Worm (Caenorhabditis elegans) whole organism, young adult: ENCODE data around the gene glb-5.
A peak's percentile ranks its signal among the peaks of the same experiment; 100 is the strongest.

Source experiments
- B0261.1 ChIP-seq: sonication (generic microtip); optimal IDR thresholded peaks from 2 replicates; lab custom pipeline; 2016; ENCODE audit warnings: mild to moderate bottlenecking, missing genetic modification characterization, moderate library complexity, missing compliant biosample characterization
- B0336.3 ChIP-seq: fragments of 200-800 bp; sonication (Bioruptor generic); IDR thresholded peaks from 2 replicates; pipeline ENCODE4 v1.3.6; 2022; ENCODE audit warnings: missing genetic modification characterization, missing compliant biosample characterization
- C06A6.2 ChIP-seq: fragments of 200-800 bp; sonication (Bioruptor generic); conservative IDR thresholded peaks from 2 replicates; pipeline ENCODE4 v1.3.6; 2022; ENCODE audit warnings: missing genetic modification characterization, missing compliant biosample characterization
- F10E7.11 ChIP-seq: sonication (generic microtip); optimal IDR thresholded peaks from 2 replicates; lab custom pipeline; 2017; ENCODE audit warnings: mild to moderate bottlenecking, missing genetic modification characterization, moderate library complexity, missing compliant biosample characterization
- F22D6.2 ChIP-seq: sonication (generic microtip); optimal IDR thresholded peaks from 2 replicates; lab custom pipeline; 2016; ENCODE audit warnings: mild to moderate bottlenecking, missing genetic modification characterization, missing compliant biosample characterization
- F23B12.7 ChIP-seq: sonication (generic microtip); optimal IDR thresholded peaks from 2 replicates; lab custom pipeline; 2017; ENCODE audit warnings: missing genetic modification characterization, mild to moderate bottlenecking, missing compliant biosample characterization, antibody characterized with exemption, moderate library complexity; ENCODE audit not compliant: insufficient read depth
- F33H1.4 ChIP-seq: fragments of 200-800 bp; sonication (Bioruptor generic); IDR thresholded peaks from 2 replicates; pipeline ENCODE4 v1.3.6; 2022; ENCODE audit warnings: missing genetic modification reagents, missing genetic modification characterization, missing compliant biosample characterization
- F39B2.1 ChIP-seq: fragments of 200-800 bp; sonication (Bioruptor generic); IDR thresholded peaks from 2 replicates; pipeline ENCODE4 v1.3.6; 2022; ENCODE audit warnings: missing genetic modification reagents, missing genetic modification characterization, missing compliant biosample characterization
- F49E8.2 ChIP-seq: sonication (generic microtip); optimal IDR thresholded peaks from 3 replicates; lab custom pipeline; 2017; ENCODE audit warnings: missing genetic modification characterization, mild to moderate bottlenecking, missing compliant biosample characterization, antibody characterized with exemption, moderate library complexity; ENCODE audit not compliant: insufficient read depth
- F57A8.1 ChIP-seq: fragments of 200-800 bp; sonication (Bioruptor generic); optimal IDR thresholded peaks from 2 replicates; lab custom pipeline; 2018; ENCODE audit warnings: mild to moderate bottlenecking, missing genetic modification characterization, moderate library complexity, missing compliant biosample characterization
- K12H6.12 ChIP-seq: fragments of 200-800 bp; sonication (Bioruptor generic); optimal IDR thresholded peaks from 2 replicates; lab custom pipeline; 2018; ENCODE audit warnings: mild to moderate bottlenecking, missing genetic modification characterization, missing compliant biosample characterization
- Y56A3A.18 ChIP-seq: fragments of 200-800 bp; sonication (Bioruptor generic); IDR thresholded peaks from 2 replicates; pipeline ENCODE4 v1.3.6; 2022; ENCODE audit warnings: missing genetic modification reagents, missing genetic modification characterization, missing compliant biosample characterization
- Y79H2A.3 ChIP-seq: fragments of 200-800 bp; sonication (Bioruptor generic); conservative IDR thresholded peaks from 2 replicates; pipeline ENCODE4 v1.3.6; 2022; ENCODE audit warnings: missing genetic modification reagents, missing genetic modification characterization, missing compliant biosample characterization
- ZK185.1 ChIP-seq: sonication (generic microtip); optimal IDR thresholded peaks from 2 replicates; lab custom pipeline; 2016; ENCODE audit warnings: mild to moderate bottlenecking, missing genetic modification characterization, missing compliant biosample characterization; ENCODE audit not compliant: poor library complexity, severe bottlenecking
- akir-1 ChIP-seq: fragments of 200-800 bp; sonication (Bioruptor generic); optimal IDR thresholded peaks from 2 replicates; lab custom pipeline; 2018; ENCODE audit warnings: mild to moderate bottlenecking, missing genetic modification characterization, moderate library complexity, missing compliant biosample characterization
- ama-1 ChIP-seq, 3 experiments: fragments of 150-350 bp in 1 of 3; sonication (generic microtip) in 2 of 3; optimal IDR thresholded peaks; 2 replicates each; lab custom pipeline; 2014 to 2018; ENCODE audit warnings: missing biosample characterization in 2 of 3, missing genetic modification characterization in 2 of 3, missing genetic modification reagents in 2 of 3
- aptf-3 ChIP-seq: fragments of 200-800 bp; sonication (Bioruptor generic); IDR thresholded peaks from 2 replicates; pipeline ENCODE4 v1.3.6; 2022; ENCODE audit warnings: missing genetic modification characterization, missing compliant biosample characterization
- athp-1 ChIP-seq: sonication (generic microtip); optimal IDR thresholded peaks from 2 replicates; lab custom pipeline; 2017; ENCODE audit warnings: mild to moderate bottlenecking, missing genetic modification characterization, missing compliant biosample characterization
- attf-5 ChIP-seq: fragments of 200-800 bp; sonication (Bioruptor generic); optimal IDR thresholded peaks from 2 replicates; lab custom pipeline; 2018; ENCODE audit warnings: mild to moderate bottlenecking, missing genetic modification characterization, missing compliant biosample characterization
- attf-6 ChIP-seq: fragments of 200-800 bp; sonication (Bioruptor generic); IDR thresholded peaks from 2 replicates; pipeline ENCODE4 v1.3.6; 2022; ENCODE audit warnings: missing genetic modification reagents, missing genetic modification characterization, missing compliant biosample characterization
- ccch-3 ChIP-seq: fragments of 200-800 bp; sonication (Bioruptor generic); optimal IDR thresholded peaks from 2 replicates; lab custom pipeline; 2018; ENCODE audit warnings: mild to moderate bottlenecking, missing genetic modification characterization, missing compliant biosample characterization
- ceh-79 ChIP-seq: sonication (generic microtip); optimal IDR thresholded peaks from 2 replicates; lab custom pipeline; 2017; ENCODE audit warnings: mild to moderate bottlenecking, missing genetic modification characterization, missing compliant biosample characterization
- chd-7 ChIP-seq: sonication (generic microtip); optimal IDR thresholded peaks from 2 replicates; lab custom pipeline; 2016; ENCODE audit warnings: mild to moderate bottlenecking, missing genetic modification characterization, moderate library complexity, missing compliant biosample characterization
- die-1 ChIP-seq: sonication (generic microtip); optimal IDR thresholded peaks from 2 replicates; lab custom pipeline; 2016; ENCODE audit warnings: missing genotype, mild to moderate bottlenecking, missing genetic modification characterization, missing compliant biosample characterization
- efl-1 ChIP-seq: fragments of 150-350 bp; optimal IDR thresholded peaks from 2 replicates; lab custom pipeline; 2014; ENCODE audit warnings: missing biosample characterization, missing genetic modification reagents, missing genetic modification characterization
- egl-18 ChIP-seq: fragments of 200-800 bp; sonication (Bioruptor generic); IDR thresholded peaks from 2 replicates; pipeline ENCODE4 v1.3.6; 2022; ENCODE audit warnings: missing genetic modification reagents, missing genetic modification characterization, missing compliant biosample characterization
- ekl-4 ChIP-seq: fragments of 200-800 bp; sonication (Bioruptor generic); IDR thresholded peaks from 2 replicates; pipeline ENCODE4 v1.3.6; 2022; ENCODE audit warnings: missing genetic modification reagents, missing genetic modification characterization, missing compliant biosample characterization
- fkh-3 ChIP-seq: sonication (generic microtip); optimal IDR thresholded peaks from 2 replicates; lab custom pipeline; 2016; ENCODE audit warnings: mild to moderate bottlenecking, missing genetic modification characterization, missing compliant biosample characterization
- hlh-12 ChIP-seq: sonication (generic microtip); optimal IDR thresholded peaks from 2 replicates; lab custom pipeline; 2016; ENCODE audit warnings: missing genetic modification characterization, missing compliant biosample characterization
- hmg-1.2 ChIP-seq: fragments of 200-800 bp; sonication (Bioruptor generic); IDR thresholded peaks from 2 replicates; pipeline ENCODE4 v1.3.6; 2022; ENCODE audit warnings: missing genetic modification reagents, missing genetic modification characterization, missing compliant biosample characterization
- hsf-1 ChIP-seq: fragments of 200-800 bp; sonication (Bioruptor generic); IDR thresholded peaks from 2 replicates; pipeline ENCODE4 v1.3.6; 2022; ENCODE audit warnings: missing genetic modification reagents, missing genetic modification characterization, missing compliant biosample characterization
- lag-1 ChIP-seq: fragments of 200-800 bp; sonication (Bioruptor generic); IDR thresholded peaks from 2 replicates; pipeline ENCODE4 v1.3.6; 2022; ENCODE audit warnings: missing genetic modification reagents, missing genetic modification characterization, missing compliant biosample characterization
- let-607 ChIP-seq, 2 experiments: fragments of 200-800 bp in 1 of 2; sonication (Bioruptor generic) in 1 of 2; sonication (generic microtip) in 1 of 2; optimal IDR thresholded peaks; 2 replicates each; lab custom pipeline; 2016 to 2018; ENCODE audit warnings: mild to moderate bottlenecking in 2 of 2, missing compliant biosample characterization in 2 of 2, missing genetic modification characterization in 2 of 2, moderate library complexity in 2 of 2, missing genotype in 1 of 2
- lin-35 ChIP-seq, 3 experiments: fragments of 150-350 bp in 2 of 3; sonication (generic microtip) in 1 of 3; optimal IDR thresholded peaks; 2 replicates each; lab custom pipeline; 2014 to 2018; ENCODE audit warnings: missing biosample characterization in 3 of 3, missing genetic modification characterization in 3 of 3, missing genetic modification reagents in 3 of 3
- lin-40 ChIP-seq: sonication (generic microtip); optimal IDR thresholded peaks from 2 replicates; lab custom pipeline; 2016; ENCODE audit warnings: missing genetic modification characterization, mild to moderate bottlenecking, missing compliant biosample characterization, missing genotype, missing genetic modification reagents
- madf-6 ChIP-seq: fragments of 200-800 bp; sonication (Bioruptor generic); IDR thresholded peaks from 2 replicates; pipeline ENCODE4 v1.3.6; 2022; ENCODE audit warnings: missing genetic modification reagents, missing genetic modification characterization, missing compliant biosample characterization
- madf-8 ChIP-seq: fragments of 200-800 bp; sonication (Bioruptor generic); conservative IDR thresholded peaks from 2 replicates; pipeline ENCODE4 v1.3.6; 2022; ENCODE audit warnings: missing genetic modification reagents, missing genetic modification characterization, missing compliant biosample characterization
- mel-28 ChIP-seq: sonication (generic microtip); optimal IDR thresholded peaks from 2 replicates; lab custom pipeline; 2016; ENCODE audit warnings: borderline replicate concordance, mild to moderate bottlenecking, missing genetic modification characterization, missing compliant biosample characterization
- nfya-2 ChIP-seq: fragments of 200-800 bp; sonication (Bioruptor generic); IDR thresholded peaks from 2 replicates; pipeline ENCODE4 v1.3.6; 2022; ENCODE audit warnings: missing genetic modification reagents, missing genetic modification characterization, missing compliant biosample characterization
- nfyb-1 ChIP-seq: fragments of 200-800 bp; sonication (Bioruptor generic); IDR thresholded peaks from 2 replicates; pipeline ENCODE4 v1.3.6; 2022; ENCODE audit warnings: missing genetic modification reagents, missing genetic modification characterization, missing compliant biosample characterization
- pbrm-1 ChIP-seq: fragments of 200-800 bp; sonication (Bioruptor generic); IDR thresholded peaks from 2 replicates; pipeline ENCODE4 v1.3.6; 2022; ENCODE audit warnings: missing genetic modification reagents, missing genetic modification characterization, missing compliant biosample characterization
- repo-1 ChIP-seq: sonication (generic microtip); optimal IDR thresholded peaks from 2 replicates; lab custom pipeline; 2017; ENCODE audit warnings: mild to moderate bottlenecking, missing genetic modification characterization, missing compliant biosample characterization
- sea-2 ChIP-seq: fragments of 200-800 bp; sonication (Bioruptor generic); IDR thresholded peaks from 2 replicates; pipeline ENCODE4 v1.3.6; 2022; ENCODE audit warnings: missing genetic modification characterization, missing compliant biosample characterization
- snpc-1.1 ChIP-seq: sonication (generic microtip); optimal IDR thresholded peaks from 2 replicates; lab custom pipeline; 2017; ENCODE audit warnings: missing genetic modification characterization, mild to moderate bottlenecking, missing compliant biosample characterization, antibody characterized with exemption, moderate library complexity, missing genotype, missing genetic modification reagents; ENCODE audit not compliant: insufficient read depth
- unc-130 ChIP-seq: sonication (generic microtip); optimal IDR thresholded peaks from 2 replicates; lab custom pipeline; 2016; ENCODE audit warnings: missing genetic modification reagents, missing genetic modification characterization, missing compliant biosample characterization
- zim-3 ChIP-seq: sonication (generic microtip); optimal IDR thresholded peaks from 2 replicates; lab custom pipeline; 2017; ENCODE audit warnings: mild to moderate bottlenecking, missing genetic modification characterization, moderate library complexity, missing compliant biosample characterization
- ztf-25 ChIP-seq: fragments of 200-800 bp; sonication (Bioruptor generic); IDR thresholded peaks from 2 replicates; pipeline ENCODE4 v1.3.6; 2022; ENCODE audit warnings: missing genetic modification reagents, missing genetic modification characterization, missing compliant biosample characterization
- ztf-3 ChIP-seq: fragments of 200-800 bp; sonication (Bioruptor generic); optimal IDR thresholded peaks from 2 replicates; lab custom pipeline; 2018; ENCODE audit warnings: mild to moderate bottlenecking, missing genetic modification characterization, missing compliant biosample characterization

The glb-5 gene

ce11 chrV:5587955-5588354 lies 29.3 kb downstream of the glb-5 start (continued):
- TF ChIP-seq unc-130 = no peak
- TF ChIP-seq lin-35 (GFP tag; optimal IDR thresholded peaks at IDR 0.05; lab: Kevin White, UChicago) = no peak
- TF ChIP-seq mel-28 (tag; lab: Kevin White, UChicago) = no peak
- no peak for TF ChIP-seq nfya-2
- peak; percentile 87 for TF ChIP-seq snpc-1.1
- TF ChIP-seq hmg-1.2 (GFP tag; lab: Robert Waterston, UW) = peak; percentile 39
- peak; percentile 30; the same call in 1 of the 2 replicates for TF ChIP-seq F33H1.4
- no peak for TF ChIP-seq F23B12.7 (tag; lab: Kevin White, UChicago)
- no peak for TF ChIP-seq attf-5 (GFP tag; lab: Kevin White, UChicago)
- peak; percentile 79 for TF ChIP-seq madf-6 (GFP tag; lab: Robert Waterston, UW)
- TF ChIP-seq attf-6 (GFP tag; lab: Robert Waterston, UW) = 0 out of 2 replicates have a peak, but pooled peaks have one; percentile 51
- TF ChIP-seq K12H6.12 = no peak
- TF ChIP-seq lin-40 (tag; lab: Kevin White, UChicago) = no peak
- no peak for TF ChIP-seq ekl-4 (GFP tag; lab: Robert Waterston, UW)
- 0 out of 2 replicates have a peak, but pooled peaks have one; percentile 11 for TF ChIP-seq hsf-1 (GFP tag; lab: Robert Waterston, UW)
- peak; percentile 25 for TF ChIP-seq F49E8.2 (tag; lab: Kevin White, UChicago)
- TF ChIP-seq lag-1 (GFP tag; lab: Robert Waterston, UW) = no peak
- TF ChIP-seq die-1 (tag; lab: Kevin White, UChicago) = peak; percentile 68
- no peak for TF ChIP-seq akir-1
- no peak for TF ChIP-seq B0336.3 (GFP tag; lab: Robert Waterston, UW)
- TF ChIP-seq ama-1 (optimal IDR thresholded peaks at IDR 0.05; lab: Kevin White, UChicago) = no peak
- TF ChIP-seq ama-1 (GFP tag; optimal IDR thresholded peaks at IDR 0.05; lab: Kevin White, UChicago) = no peak
- no peak for TF ChIP-seq hlh-12 (tag; lab: Kevin White, UChicago)
- TF ChIP-seq F57A8.1 (GFP tag; lab: Kevin White, UChicago) = no peak
- no peak for TF ChIP-seq C06A6.2 (GFP tag; lab: Robert Waterston, UW)
- TF ChIP-seq sea-2 (GFP tag; lab: Robert Waterston, UW) = no peak
- TF ChIP-seq F10E7.11 = no peak
- peak; percentile 59 for TF ChIP-seq athp-1
- no peak for TF ChIP-seq let-607 (tag; optimal IDR thresholded peaks at IDR 0.05; lab: Kevin White, UChicago)
- no peak for TF ChIP-seq repo-1 (tag; lab: Kevin White, UChicago)
- TF ChIP-seq nfyb-1 (GFP tag; lab: Robert Waterston, UW) = no peak
- no peak for TF ChIP-seq egl-18 (GFP tag; lab: Robert Waterston, UW)
- peak; percentile 13 for TF ChIP-seq ZK185.1 (tag; lab: Kevin White, UChicago)
- TF ChIP-seq Y56A3A.18 (GFP tag; lab: Robert Waterston, UW) = peak; percentile 58; the same call in 1 of the 2 replicates
- TF ChIP-seq ztf-25 (GFP tag; lab: Robert Waterston, UW) = 0 out of 2 replicates have a peak, but pooled peaks have one; percentile 62
- TF ChIP-seq F39B2.1 (GFP tag; lab: Robert Waterston, UW) = no peak
- no peak for TF ChIP-seq zim-3
- TF ChIP-seq ztf-3 (GFP tag; lab: Kevin White, UChicago) = no peak
- no peak for TF ChIP-seq chd-7 (tag; lab: Kevin White, UChicago)
- TF ChIP-seq efl-1 (GFP tag; lab: Kevin White, UChicago) = no peak
- TF ChIP-seq B0261.1 (tag; lab: Kevin White, UChicago) = peak; percentile 50
- no peak for TF ChIP-seq ccch-3
- TF ChIP-seq ceh-79 (tag; lab: Kevin White, UChicago) = no peak
- no peak for TF ChIP-seq F22D6.2 (tag; lab: Kevin White, UChicago)
- peak; percentile 24; the same call in 1 of the 2 replicates for TF ChIP-seq madf-8
- TF ChIP-seq fkh-3 (tag; lab: Kevin White, UChicago) = no peak
- TF ChIP-seq aptf-3 (GFP tag; lab: Robert Waterston, UW) = 0 out of 2 replicates have a peak, but pooled peaks have one; percentile 50
- TF ChIP-seq Y79H2A.3 = no peak
- TF ChIP-seq pbrm-1 (GFP tag; lab: Robert Waterston, UW) = no peak
